Worm (Caenorhabditis elegans): ENCODE data around the gene F07G11.2.

Gene F07G11.2

DNA sequence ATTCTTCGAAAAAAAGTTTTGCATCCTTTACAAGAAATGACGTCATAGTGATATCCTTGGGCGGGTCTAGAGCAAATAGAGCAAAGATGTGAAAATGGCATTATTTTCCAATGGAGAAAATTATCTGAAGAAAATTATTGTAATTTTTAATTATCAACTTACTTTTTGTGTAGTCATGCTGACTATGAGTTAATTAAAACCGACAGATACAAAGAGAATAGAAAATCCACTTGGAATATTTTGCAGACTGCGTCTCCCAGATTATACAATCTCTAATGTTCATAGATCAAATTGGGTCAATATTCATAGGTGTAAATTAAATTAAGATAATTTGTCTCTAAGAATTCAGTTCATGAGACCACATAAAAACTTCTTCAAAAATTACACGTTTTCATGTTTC lies 44.9 kb downstream of the F07G11.2 start, which contains the start of gene nhr-149:
Gene nhr-149, minus strand, starts transcription at position 101 of the 400 bp plus-strand sequence.
- TF ChIP-seq ztf-11 (tag; optimal IDR thresholded peaks at IDR 0.05) (no peak), unc-39 (tag; optimal IDR thresholded peaks at IDR 0.05) (no peak), unc-55 (GFP tag; optimal IDR thresholded peaks at IDR 0.05) (no peak), F13H6.1 (tag; optimal IDR thresholded peaks at IDR 0.05) (no peak), lin-11 (tag; optimal IDR thresholded peaks at IDR 0.05) (no peak), elt-1 (tag; optimal IDR thresholded peaks at IDR 0.05) (no peak), C34F6.9 (tag; optimal IDR thresholded peaks at IDR 0.05) (no peak), sma-3 (GFP tag; optimal IDR thresholded peaks at IDR 0.05) (no peak), ama-1 (optimal IDR thresholded peaks at IDR 0.05) (no peak), sma-9 (GFP tag; optimal IDR thresholded peaks at IDR 0.05) (no peak), sma-9 (tag; optimal IDR thresholded peaks at IDR 0.05) (no peak), nhr-11 (tag; optimal IDR thresholded peaks at IDR 0.05) (no peak), ztf-1 (GFP tag; conservative IDR thresholded peaks at IDR 0.05) (no peak), blmp-1 (tag; optimal IDR thresholded peaks at IDR 0.05; ENCODE audit: insufficient read depth) (no peak), lin-39 (tag; optimal IDR thresholded peaks at IDR 0.05) (no peak)

DNA sequence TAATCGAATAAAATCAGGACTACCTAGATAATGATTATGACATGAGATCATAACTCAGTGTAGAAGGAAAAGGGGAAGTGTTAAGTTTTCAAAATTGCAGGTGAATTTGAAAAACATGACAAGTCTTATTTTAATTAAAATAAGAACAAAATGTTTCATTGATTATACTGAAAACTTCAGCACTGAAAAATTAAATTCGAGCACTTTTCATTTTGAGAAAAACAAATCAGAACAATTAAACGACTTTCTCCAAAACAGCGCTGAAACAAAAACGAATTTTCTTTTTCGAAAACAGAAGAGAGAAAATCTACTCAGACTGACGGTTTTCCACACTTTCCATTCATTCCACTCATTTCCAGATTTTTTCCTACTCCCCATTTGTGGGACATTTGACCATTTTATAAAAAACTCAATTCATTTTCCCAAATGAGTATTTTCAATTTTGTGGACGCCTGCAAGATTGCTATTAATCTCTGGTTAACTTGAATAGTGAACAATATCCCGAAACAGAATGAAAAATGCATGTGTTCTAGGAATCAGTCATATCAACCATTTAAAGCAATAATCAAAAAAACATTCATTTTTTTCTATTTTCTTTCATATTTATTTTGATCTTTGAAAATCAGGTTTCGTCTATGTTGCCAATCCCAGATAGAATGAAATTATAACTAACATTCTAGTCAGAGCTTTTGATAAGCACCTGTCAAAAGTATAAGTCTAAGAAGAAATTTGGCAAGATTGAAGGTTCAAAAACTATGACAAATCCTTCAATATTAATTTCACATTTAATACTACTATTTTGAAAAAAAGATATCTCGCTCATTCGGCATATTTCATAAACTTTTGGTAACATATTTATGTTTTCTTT lies 47.8 kb downstream of the F07G11.2 start, which contains the start of the genes srh-231 and srh-275:
Gene srh-231, minus strand, starts transcription at position 51 of the 868 bp plus-strand sequence.
Gene srh-275, plus strand, starts transcription at position 818 of the 868 bp plus-strand sequence.
- TF ChIP-seq elt-1 (tag; optimal IDR thresholded peaks at IDR 0.05) = no peak
- no peak for TF ChIP-seq nhr-25 (tag; optimal IDR thresholded peaks at IDR 0.05)
- no peak for TF ChIP-seq snpc-4 (tag; optimal IDR thresholded peaks at IDR 0.05)
- TF ChIP-seq mbf-1 (tag; optimal IDR thresholded peaks at IDR 0.05) = no peak
- no peak for TF ChIP-seq ama-1 (optimal IDR thresholded peaks at IDR 0.05)
- no peak for TF ChIP-seq unc-55 (GFP tag; optimal IDR thresholded peaks at IDR 0.05)
- no peak for TF ChIP-seq gmeb-1 (tag; optimal IDR thresholded peaks at IDR 0.05)
- no peak for TF ChIP-seq lsy-2 (tag; optimal IDR thresholded peaks at IDR 0.05)
- no peak for TF ChIP-seq lin-13 (GFP tag; optimal IDR thresholded peaks at IDR 0.05)
- TF ChIP-seq F13H6.1 (tag; optimal IDR thresholded peaks at IDR 0.05) = no peak
- no peak for TF ChIP-seq nhr-21 (tag; optimal IDR thresholded peaks at IDR 0.05)

- TF ChIP-seq nhr-237 (tag; optimal IDR thresholded peaks at IDR 0.05) (no peak), R02D3.7 (tag; optimal IDR thresholded peaks at IDR 0.05) (no peak), elt-3 (tag; optimal IDR thresholded peaks at IDR 0.05) (no peak), nhr-77 (tag; optimal IDR thresholded peaks at IDR 0.05) (no peak), ceh-16 (tag; optimal IDR thresholded peaks at IDR 0.05) (no peak), unc-62 (GFP tag; optimal IDR thresholded peaks at IDR 0.05) (no peak), C34F6.9 (tag; optimal IDR thresholded peaks at IDR 0.05) (no peak), Y55F3AM.14 (GFP tag; optimal IDR thresholded peaks at IDR 0.05) (no peak), crh-2 (tag; optimal IDR thresholded peaks at IDR 0.05) (no peak), blmp-1 (tag; optimal IDR thresholded peaks at IDR 0.05; ENCODE audit: insufficient read depth) (no peak), elt-1 (tag; optimal IDR thresholded peaks at IDR 0.05) (no peak), nhr-23 (tag; optimal IDR thresholded peaks at IDR 0.05) (no peak), fos-1 (tag; optimal IDR thresholded peaks at IDR 0.05) (no peak), snpc-4 (tag; optimal IDR thresholded peaks at IDR 0.05) (no peak), lsy-2 (tag; optimal IDR thresholded peaks at IDR 0.05) (no peak), dmd-4 (tag; optimal IDR thresholded peaks at IDR 0.05) (no peak), nhr-11 (tag; optimal IDR thresholded peaks at IDR 0.05) (no peak)
These were observed 49.0 kb downstream of the F07G11.2 start for ce11 chrV:7353602-7354001.
